Worm (Caenorhabditis elegans): ENCODE results near the gene W03F8.6.
A peak's percentile ranks its signal among the peaks of the same experiment; 100 is the strongest.
"Not testable (repeated sequence)": the region's sequence is repeated elsewhere in the genome, so short reads cannot be mapped to it uniquely, and the experiment has no call there.

Gene W03F8.6

ce11 chrIV:5166030-5166429 lies 20.4 kb downstream of the W03F8.6 start, which contains the start of gene ptp-5.1:
ptp-5.1 (plus strand) TSS chrIV:5166330.
- TF ChIP-seq ets-5 (GFP tag; IDR thresholded peaks at IDR 0.05): no peak
- TF ChIP-seq fkh-8 (tag; optimal IDR thresholded peaks at IDR 0.05): no peak
- no peak for TF ChIP-seq lin-35 (GFP tag; optimal IDR thresholded peaks at IDR 0.05)
- no peak for TF ChIP-seq Y116A8C.19 (tag; optimal IDR thresholded peaks at IDR 0.05; ENCODE audit: borderline replicate concordance)
- no peak for TF ChIP-seq nhr-71 (tag; optimal IDR thresholded peaks at IDR 0.05)
- no peak for TF ChIP-seq nhr-237 (tag; optimal IDR thresholded peaks at IDR 0.05)
- TF ChIP-seq fkh-10 (GFP tag; optimal IDR thresholded peaks at IDR 0.05): no peak
- TF ChIP-seq vab-15 (tag; optimal IDR thresholded peaks at IDR 0.05): no peak
- no peak for TF ChIP-seq ceh-82 (tag; optimal IDR thresholded peaks at IDR 0.05)
- no peak for TF ChIP-seq lin-14 (GFP tag; optimal IDR thresholded peaks at IDR 0.05)
- no peak for TF ChIP-seq nhr-85 (tag)
- no peak for TF ChIP-seq tbx-2 (tag; optimal IDR thresholded peaks at IDR 0.05)
- TF ChIP-seq nhr-28 (tag; optimal IDR thresholded peaks at IDR 0.05): no peak
- TF ChIP-seq ceh-88 (GFP tag; IDR thresholded peaks at IDR 0.05): no peak
- TF ChIP-seq efl-3 (GFP tag; optimal IDR thresholded peaks at IDR 0.05): no peak
- no peak for TF ChIP-seq aly-2 (tag; optimal IDR thresholded peaks at IDR 0.05)

ce11 chrIV:5165626-5166025 lies 20.8 kb downstream of the W03F8.6 start, which contains the start of gene nspd-6:
nspd-6 (minus strand) TSS chrIV:5165726.
- not testable (repeated sequence) for TF ChIP-seq grh-1 (GFP tag; IDR thresholded peaks at IDR 0.05); swsn-7 (tag; optimal IDR thresholded peaks at IDR 0.05); lin-13 (GFP tag; optimal IDR thresholded peaks at IDR 0.05)

ce11 chrIV:5162941-5163340 lies 23.4 kb downstream of the W03F8.6 start, which contains the start of the genes nspd-3 and C24D10.2:
nspd-3 (minus strand) TSS chrIV:5163041.
C24D10.2 (plus strand) TSS chrIV:5163339.
- not testable (repeated sequence) for TF ChIP-seq snpc-4, unc-86, mef-2 (tag; optimal IDR thresholded peaks at IDR 0.05)

- TF ChIP-seq hlh-4 (tag; optimal IDR thresholded peaks at IDR 0.05): no peak
- peak; percentile 33 for TF ChIP-seq nhr-19 (GFP tag; conservative IDR thresholded peaks at IDR 0.05)
- TF ChIP-seq nhr-77 (tag; optimal IDR thresholded peaks at IDR 0.05): no peak
- TF ChIP-seq lin-14 (GFP tag; optimal IDR thresholded peaks at IDR 0.05): peak; percentile 76
- TF ChIP-seq hlh-17 (GFP tag; optimal IDR thresholded peaks at IDR 0.05; ENCODE audit: borderline replicate concordance): no peak
- TF ChIP-seq aha-1 (tag; optimal IDR thresholded peaks at IDR 0.05): no peak
- peak; percentile 64 for TF ChIP-seq nhr-71 (tag; optimal IDR thresholded peaks at IDR 0.05)
- TF ChIP-seq fkh-4 (tag; optimal IDR thresholded peaks at IDR 0.05; ENCODE audit: borderline replicate concordance): no peak
- TF ChIP-seq grh-1 (GFP tag; IDR thresholded peaks at IDR 0.05): no peak
- TF ChIP-seq elt-2 (tag; optimal IDR thresholded peaks at IDR 0.05): no peak
- no peak for TF ChIP-seq nhr-84 (tag; optimal IDR thresholded peaks at IDR 0.05)
- no peak for TF ChIP-seq nhr-237 (tag; optimal IDR thresholded peaks at IDR 0.05)
- no peak for TF ChIP-seq ets-5 (GFP tag; IDR thresholded peaks at IDR 0.05)
- TF ChIP-seq elt-3 (tag; optimal IDR thresholded peaks at IDR 0.05): peak in 1 of 6 experiments; percentile 35
- TF ChIP-seq lir-3 (tag; optimal IDR thresholded peaks at IDR 0.05; ENCODE audit: poor library complexity): peak; percentile 44
- no peak for TF ChIP-seq egl-27 (tag; optimal IDR thresholded peaks at IDR 0.05)
- TF ChIP-seq ztf-11 (tag; optimal IDR thresholded peaks at IDR 0.05): no peak
- peak; percentile 29 for TF ChIP-seq dsc-1 (tag; optimal IDR thresholded peaks at IDR 0.05)
- no peak for TF ChIP-seq hpl-2 (GFP tag; optimal IDR thresholded peaks at IDR 0.05)
- TF ChIP-seq lsy-2 (tag; optimal IDR thresholded peaks at IDR 0.05): peak; percentile 69 to 77
- TF ChIP-seq vab-15 (tag; optimal IDR thresholded peaks at IDR 0.05): no peak
- TF ChIP-seq tlp-1 (tag; optimal IDR thresholded peaks at IDR 0.05): no peak
- TF ChIP-seq unc-86 (tag; optimal IDR thresholded peaks at IDR 0.05): peak; percentile 8
- no peak for TF ChIP-seq C34B4.2 (tag; optimal IDR thresholded peaks at IDR 0.05)
- no peak for TF ChIP-seq ztf-4 (tag; optimal IDR thresholded peaks at IDR 0.05)
- peak; percentile 32 for TF ChIP-seq F16B12.6 (tag; optimal IDR thresholded peaks at IDR 0.05)
- peak; percentile 77 for TF ChIP-seq skn-1 (tag; optimal IDR thresholded peaks at IDR 0.05)
- peak; percentile 63 for TF ChIP-seq xbp-1 (tag; optimal IDR thresholded peaks at IDR 0.05)
- no peak for TF ChIP-seq fos-1 (tag; optimal IDR thresholded peaks at IDR 0.05)
- peak; percentile 49 for TF ChIP-seq tbx-2 (tag; optimal IDR thresholded peaks at IDR 0.05)
- TF ChIP-seq pax-3 (tag; optimal IDR thresholded peaks at IDR 0.05): no peak
- peak; percentile 72 for TF ChIP-seq lin-15B (tag; optimal IDR thresholded peaks at IDR 0.05)
- TF ChIP-seq swsn-7 (tag; optimal IDR thresholded peaks at IDR 0.05): peak; percentile 60
Measured at ce11 chrIV:5160171-5160570, 26.2 kb downstream of the W03F8.6 start, which contains the start of the genes C24D10.6 and C24D10.4. C24D10.6 (minus strand) TSS chrIV:5160248. C24D10.4 (plus strand) TSS chrIV:5160522.
